Fruit fly (Drosophila melanogaster): ENCODE measurements around the gene Or1a.
A peak's percentile ranks its signal among the peaks of the same experiment; 100 is the strongest.

The Or1a gene

DNA sequence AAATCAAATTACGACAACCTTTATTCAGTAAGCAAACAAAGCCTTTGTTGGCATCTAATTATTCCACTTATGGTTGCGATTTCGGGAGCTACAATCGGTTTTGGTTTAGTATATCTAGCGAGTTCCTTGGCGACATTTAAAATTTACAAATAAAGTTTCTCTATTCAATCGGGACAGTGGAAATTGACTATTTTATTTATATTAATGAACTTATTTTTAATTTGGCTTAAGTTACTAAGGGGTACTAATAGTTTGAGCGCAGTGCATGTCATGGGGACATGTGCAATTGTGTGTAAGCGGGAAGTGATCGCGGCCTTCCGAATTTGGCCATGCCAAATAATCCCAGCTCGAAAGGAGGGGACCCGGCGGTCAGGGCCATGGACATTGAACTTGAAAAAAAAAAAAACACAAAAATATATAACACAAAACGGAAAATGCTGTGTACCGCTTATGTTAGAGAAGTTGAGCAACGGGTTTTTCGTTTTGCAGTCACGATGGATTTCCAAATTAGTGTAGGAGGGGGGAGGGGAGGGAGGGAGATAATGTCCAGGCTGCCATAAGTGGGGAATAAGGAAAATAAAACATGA is 39.1 kb downstream of the Or1a start:
- peak; percentile 23; the same call in 1 of the 2 replicates for TF ChIP-seq CG11294 (GFP tag; IDR thresholded peaks at IDR 0.05)
- TF ChIP-seq eg (GFP tag; IDR thresholded peaks at IDR 0.05) = peak; percentile 57; the same call in 2 of the 3 replicates
- TF ChIP-seq CG32006 (GFP tag; optimal IDR thresholded peaks at IDR 0.05) = peak; percentile 18
- TF ChIP-seq CG7368 (GFP tag; optimal IDR thresholded peaks at IDR 0.05) = no peak
- TF ChIP-seq CG8119 (GFP tag; IDR thresholded peaks at IDR 0.05) = peak; percentile 49; the same call in 1 of the 3 replicates
- no peak for TF ChIP-seq CG11762 (GFP tag; optimal IDR thresholded peaks at IDR 0.05; ENCODE audit: insufficient read depth)
- peak; percentile 10 for TF ChIP-seq CG4318 (GFP tag; optimal IDR thresholded peaks at IDR 0.05)
- peak; percentile 54 for TF ChIP-seq Eip78C (GFP tag)
- peak; percentile 63 for TF ChIP-seq Hr4 (GFP tag; optimal IDR thresholded peaks at IDR 0.05)
- peak; percentile 17 for TF ChIP-seq pdm3 (GFP tag; optimal IDR thresholded peaks at IDR 0.05)
- TF ChIP-seq vri (GFP tag; optimal IDR thresholded peaks at IDR 0.05) = no peak
- peak; percentile 11 for TF ChIP-seq esn (GFP tag; optimal IDR thresholded peaks at IDR 0.05)

DNA sequence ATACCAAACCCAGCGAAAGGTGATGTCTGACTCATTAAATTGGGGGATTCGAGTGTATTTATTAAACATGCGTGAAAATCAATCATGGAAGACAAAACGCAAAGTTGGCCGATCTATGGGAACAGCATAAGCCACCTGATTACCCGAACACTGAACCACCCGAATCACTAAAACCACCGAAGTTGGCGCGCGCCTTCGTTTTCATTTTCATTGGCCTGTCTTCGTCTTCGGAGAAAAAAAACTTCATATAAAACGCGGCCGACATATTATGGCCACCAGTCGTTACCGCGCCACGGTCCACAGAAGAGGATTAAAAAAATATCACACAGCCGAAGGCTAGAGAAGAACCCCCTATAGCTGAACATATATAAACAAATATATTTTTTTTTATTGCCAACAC is 41.3 kb downstream of the Or1a start, which contains the start of gene y:
Gene y, plus strand, starts transcription at position 278 of the 400 bp plus-strand sequence.
- TF ChIP-seq Eip93F (GFP tag; optimal IDR thresholded peaks at IDR 0.05) = no peak
- peak; percentile 43 for TF ChIP-seq Eip78C (GFP tag)

DNA sequence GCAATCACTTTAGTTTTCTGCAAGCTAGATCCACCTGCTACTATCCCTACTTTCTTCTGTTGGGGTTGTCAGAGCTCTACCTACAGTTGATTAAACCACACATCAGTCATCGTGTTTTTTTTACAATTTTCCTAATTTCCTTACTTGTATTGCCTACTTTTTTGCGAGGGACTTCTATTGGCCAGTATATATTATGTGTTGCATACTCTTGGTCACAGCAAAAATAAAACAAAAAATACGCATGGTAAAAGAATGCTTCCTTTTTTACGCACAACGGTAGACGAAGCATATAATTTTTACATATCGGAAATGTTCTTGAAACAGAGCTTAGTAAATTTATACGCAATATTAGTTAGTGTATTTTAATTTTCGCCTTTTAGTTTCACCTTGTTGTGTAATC is 46.5 kb downstream of the Or1a start:
- peak; percentile 93 for TF ChIP-seq CG6163 (GFP tag; IDR thresholded peaks at IDR 0.05)
- peak; percentile 35; the same call in 1 of the 2 replicates for TF ChIP-seq CG15336 (GFP tag; IDR thresholded peaks at IDR 0.05)
- peak; percentile 75 for TF ChIP-seq Ets96B (tag; optimal IDR thresholded peaks at IDR 0.05)
- TF ChIP-seq dac (GFP tag; optimal IDR thresholded peaks at IDR 0.05) = peak; percentile 85
- TF ChIP-seq pdm3 (GFP tag; optimal IDR thresholded peaks at IDR 0.05) = peak; percentile 61
- peak; percentile 46 for TF ChIP-seq CG9139 (GFP tag; optimal IDR thresholded peaks at IDR 0.05)
- peak; percentile 35 for TF ChIP-seq CG6808 (GFP tag; optimal IDR thresholded peaks at IDR 0.05)
- TF ChIP-seq CG11294 (GFP tag; IDR thresholded peaks at IDR 0.05) = peak; percentile 37; the same call in 1 of the 2 replicates
- peak; percentile 80 for TF ChIP-seq CG1621 (tag; optimal IDR thresholded peaks at IDR 0.05)
- peak; percentile 52 for TF ChIP-seq spab (GFP tag; optimal IDR thresholded peaks at IDR 0.05)
- no peak for TF ChIP-seq fkh (GFP tag; optimal IDR thresholded peaks at IDR 0.05)
- no peak for TF ChIP-seq fd85E (GFP tag; optimal IDR thresholded peaks at IDR 0.05)
- TF ChIP-seq Hr39 (GFP tag; optimal IDR thresholded peaks at IDR 0.05) = peak; percentile 26
- TF ChIP-seq CG10669 (GFP tag; optimal IDR thresholded peaks at IDR 0.05) = peak; percentile 75
- TF ChIP-seq Lpt (GFP tag; optimal IDR thresholded peaks at IDR 0.05) = peak; percentile 54
- no peak for TF ChIP-seq Hr38 (GFP tag; optimal IDR thresholded peaks at IDR 0.05)
- peak; percentile 23 for TF ChIP-seq Eip75B (GFP tag; optimal IDR thresholded peaks at IDR 0.05)
- peak; percentile 19 for TF ChIP-seq Sox14 (GFP tag; optimal IDR thresholded peaks at IDR 0.05)
- peak; percentile 18 for TF ChIP-seq CG4318 (GFP tag; optimal IDR thresholded peaks at IDR 0.05)
- TF ChIP-seq Blimp-1 (GFP tag; optimal IDR thresholded peaks at IDR 0.05) = no peak
- TF ChIP-seq CG6792 (GFP tag; optimal IDR thresholded peaks at IDR 0.05) = no peak
- peak; percentile 35 for TF ChIP-seq achi (GFP tag; optimal IDR thresholded peaks at IDR 0.05)
- TF ChIP-seq Sox102F (GFP tag; optimal IDR thresholded peaks at IDR 0.05) = peak; percentile 8
- TF ChIP-seq Sox15 (GFP tag; optimal IDR thresholded peaks at IDR 0.05) = no peak
- peak; percentile 61 for TF ChIP-seq dsx (GFP tag; optimal IDR thresholded peaks at IDR 0.05; ENCODE audit: poor library complexity, severe bottlenecking)
- TF ChIP-seq CG3919 (GFP tag; optimal IDR thresholded peaks at IDR 0.05) = peak; percentile 8
- no peak for TF ChIP-seq esn (GFP tag; optimal IDR thresholded peaks at IDR 0.05)
- no peak for TF ChIP-seq CG31627 (GFP tag; optimal IDR thresholded peaks at IDR 0.05)
- TF ChIP-seq topi (GFP tag; optimal IDR thresholded peaks at IDR 0.05) = peak; percentile 33
- TF ChIP-seq eg (GFP tag; IDR thresholded peaks at IDR 0.05) = peak; percentile 84
- TF ChIP-seq CG34406 (GFP tag; optimal IDR thresholded peaks at IDR 0.05) = peak; percentile 39
- peak; percentile 34 for TF ChIP-seq CG11762 (GFP tag; optimal IDR thresholded peaks at IDR 0.05; ENCODE audit: insufficient read depth)
- no peak for TF ChIP-seq lz (GFP tag; optimal IDR thresholded peaks at IDR 0.05)
- no peak for TF ChIP-seq CG8632 (GFP tag; optimal IDR thresholded peaks at IDR 0.05)
- peak; percentile 32 for TF ChIP-seq OdsH (GFP tag; optimal IDR thresholded peaks at IDR 0.05)
- TF ChIP-seq fd59A (GFP tag; optimal IDR thresholded peaks at IDR 0.05) = peak; percentile 31
- TF ChIP-seq CG10631 (GFP tag; optimal IDR thresholded peaks at IDR 0.05) = peak; percentile 41
- no peak for TF ChIP-seq Eip93F (GFP tag; optimal IDR thresholded peaks at IDR 0.05)
- TF ChIP-seq CG32006 (GFP tag; optimal IDR thresholded peaks at IDR 0.05) = peak; percentile 75
- TF ChIP-seq acj6 (GFP tag; optimal IDR thresholded peaks at IDR 0.05) = peak; percentile 41
- TF ChIP-seq Eip78C (GFP tag) = peak; percentile 50
